Fruit fly (Drosophila melanogaster) whole organism, embryonic: ENCODE results near the gene Son.
A peak's percentile ranks its signal among the peaks of the same experiment; 100 is the strongest.

ENCODE experiments used
- Atf-2 ChIP-seq: fragments of 200-800 bp; sonication (Bioruptor generic); optimal IDR thresholded peaks from 2 replicates; lab custom pipeline; 2016; ENCODE audit warnings: missing biosample characterization, missing genetic modification characterization
- BEAF-32 ChIP-seq: fragments of 200-800 bp; sonication (Bioruptor generic); optimal IDR thresholded peaks from 3 replicates; lab custom pipeline; 2017; ENCODE audit warnings: missing biosample characterization, missing genetic modification characterization, mild to moderate bottlenecking, moderate library complexity, missing genetic modification reagents
- BtbVII ChIP-seq: fragments of 200-800 bp; sonication (Bioruptor generic); optimal IDR thresholded peaks from 3 replicates; lab custom pipeline; 2017; ENCODE audit warnings: missing biosample characterization, mild to moderate bottlenecking, missing genetic modification characterization
- CG11085 ChIP-seq: fragments of 200-800 bp; sonication (Bioruptor generic); IDR thresholded peaks from 2 replicates; pipeline ENCODE4 v1.3.6; 2022; ENCODE audit warnings: missing biosample characterization, missing genetic modification characterization
- CG11723 ChIP-seq: fragments of 200-800 bp; sonication (Bioruptor generic); optimal IDR thresholded peaks from 2 replicates; lab custom pipeline; 2017; ENCODE audit warnings: missing biosample characterization, mild to moderate bottlenecking, missing genetic modification characterization
- CG12071 ChIP-seq: fragments of 200-800 bp; sonication (Bioruptor generic); optimal IDR thresholded peaks from 3 replicates; lab custom pipeline; 2018; ENCODE audit warnings: missing biosample characterization, mild to moderate bottlenecking, missing genetic modification characterization
- CG12299 ChIP-seq: fragments of 200-800 bp; sonication (Bioruptor generic); optimal IDR thresholded peaks from 2 replicates; lab custom pipeline; 2018; ENCODE audit warnings: missing biosample characterization, mild to moderate bottlenecking, missing genetic modification characterization
- CG12391 ChIP-seq: fragments of 200-800 bp; sonication (Bioruptor generic); optimal IDR thresholded peaks from 3 replicates; lab custom pipeline; 2018; ENCODE audit warnings: missing biosample characterization, mild to moderate bottlenecking, missing genetic modification characterization, moderate library complexity
- CG16813 ChIP-seq: fragments of 200-800 bp; sonication (Bioruptor generic); IDR thresholded peaks from 3 replicates; pipeline ENCODE4 v1.3.6; 2022; ENCODE audit warnings: missing biosample characterization, missing genetic modification characterization; ENCODE audit not compliant: partially characterized antibody
- CG17612 ChIP-seq: fragments of 200-800 bp; sonication (Bioruptor generic); IDR thresholded peaks from 2 replicates; pipeline ENCODE4 v1.3.6; 2022; ENCODE audit warnings: missing biosample characterization, missing genetic modification characterization
- CG17912 ChIP-seq: fragments of 200-800 bp; sonication (Bioruptor generic); optimal IDR thresholded peaks from 2 replicates; lab custom pipeline; 2018; ENCODE audit warnings: missing biosample characterization, mild to moderate bottlenecking, missing genetic modification characterization
- CG18599 ChIP-seq: fragments of 200-800 bp; sonication (Bioruptor generic); optimal IDR thresholded peaks from 3 replicates; lab custom pipeline; 2017; ENCODE audit warnings: missing biosample characterization, missing genetic modification characterization, mild to moderate bottlenecking, moderate library complexity, missing genetic modification reagents
- CG30020 ChIP-seq: fragments of 200-800 bp; optimal IDR thresholded peaks from 2 replicates; lab custom pipeline; 2019; ENCODE audit warnings: missing biosample characterization, mild to moderate bottlenecking, missing genetic modification characterization, moderate library complexity
- CG4424 ChIP-seq: fragments of 200-800 bp; sonication (Bioruptor generic); optimal IDR thresholded peaks from 3 replicates; lab custom pipeline; 2016; ENCODE audit warnings: missing biosample characterization, missing genetic modification characterization
- CG6254 ChIP-seq: fragments of 200-800 bp; sonication (Bioruptor generic); optimal IDR thresholded peaks from 3 replicates; lab custom pipeline; 2017; ENCODE audit warnings: mild to moderate bottlenecking, missing biosample characterization, missing genetic modification reagents, missing genetic modification characterization
- CG6683 ChIP-seq: fragments of 200-800 bp; sonication (Bioruptor generic); optimal IDR thresholded peaks from 2 replicates; lab custom pipeline; 2017; ENCODE audit warnings: missing biosample characterization, mild to moderate bottlenecking, missing genetic modification characterization, missing genetic modification reagents
- CG8924 ChIP-seq: fragments of 200-800 bp; optimal IDR thresholded peaks from 3 replicates; lab custom pipeline; 2019; ENCODE audit warnings: missing biosample characterization, mild to moderate bottlenecking, missing genetic modification characterization, moderate library complexity
- D19A ChIP-seq: fragments of 200-800 bp; optimal IDR thresholded peaks from 3 replicates; lab custom pipeline; 2019; ENCODE audit warnings: missing biosample characterization, mild to moderate bottlenecking, missing genetic modification characterization, moderate library complexity
- H2.0 ChIP-seq: fragments of 200-800 bp; sonication (Bioruptor generic); IDR thresholded peaks from 2 replicates; pipeline ENCODE4 v1.3.6; 2022; ENCODE audit warnings: missing biosample characterization, missing genetic modification characterization
- HLH3B ChIP-seq: fragments of 200-800 bp; sonication (Bioruptor generic); IDR thresholded peaks from 2 replicates; pipeline ENCODE4 v1.3.6; 2022; ENCODE audit warnings: missing biosample characterization, missing genetic modification characterization
- HLHmδ ChIP-seq: fragments of 200-800 bp; sonication (Bioruptor generic); optimal IDR thresholded peaks from 2 replicates; lab custom pipeline; 2018; ENCODE audit warnings: missing biosample characterization, mild to moderate bottlenecking, missing genetic modification characterization, moderate library complexity
- Neu2 ChIP-seq: fragments of 200-800 bp; sonication (Bioruptor generic); optimal IDR thresholded peaks from 3 replicates; lab custom pipeline; 2016; ENCODE audit warnings: missing biosample characterization, missing genetic modification characterization, borderline replicate concordance
- NfI ChIP-seq: fragments of 200-800 bp; sonication (Bioruptor generic); optimal IDR thresholded peaks from 3 replicates; lab custom pipeline; 2018; ENCODE audit warnings: missing biosample characterization, mild to moderate bottlenecking, missing genetic modification characterization, moderate library complexity
- Oli ChIP-seq: fragments of 200-800 bp; sonication (Bioruptor generic); optimal IDR thresholded peaks from 2 replicates; lab custom pipeline; 2018; ENCODE audit warnings: missing biosample characterization, mild to moderate bottlenecking, missing genetic modification characterization, moderate library complexity
- Six4 ChIP-seq: fragments of 200-800 bp; sonication (Bioruptor generic); optimal IDR thresholded peaks from 2 replicates; lab custom pipeline; 2016; ENCODE audit warnings: missing biosample characterization, missing genetic modification characterization
- Ssrp ChIP-seq: fragments of 200-800 bp; sonication (Bioruptor generic); optimal IDR thresholded peaks from 2 replicates; lab custom pipeline; 2018; ENCODE audit warnings: missing biosample characterization, mild to moderate bottlenecking, missing genetic modification characterization, moderate library complexity
- ase ChIP-seq: fragments of 200-800 bp; sonication (Bioruptor generic); IDR thresholded peaks from 3 replicates; pipeline ENCODE4 v1.3.6; 2022; ENCODE audit warnings: missing biosample characterization, missing genetic modification characterization
- ato ChIP-seq: fragments of 200-800 bp; sonication (Bioruptor generic); IDR thresholded peaks from 2 replicates; pipeline ENCODE4 v1.3.6; 2022; ENCODE audit warnings: missing biosample characterization, missing genetic modification characterization; ENCODE audit not compliant: partially characterized antibody
- croc ChIP-seq: fragments of 200-800 bp; sonication (Bioruptor generic); conservative IDR thresholded peaks from 3 replicates; pipeline ENCODE4 v1.3.6; 2022; ENCODE audit warnings: missing biosample characterization, missing genetic modification characterization
- eyg ChIP-seq: fragments of 200-800 bp; sonication (Bioruptor generic); optimal IDR thresholded peaks from 3 replicates; lab custom pipeline; 2016; ENCODE audit warnings: missing biosample characterization, missing genetic modification characterization
- h ChIP-seq: fragments of >200 bp; optimal IDR thresholded peaks from 2 replicates; lab custom pipeline; 2017
- hth ChIP-seq: fragments of >200 bp; optimal IDR thresholded peaks from 2 replicates; lab custom pipeline; 2017; ENCODE audit warnings: inconsistent platforms
- ind ChIP-seq: fragments of 200-800 bp; sonication (Bioruptor generic); optimal IDR thresholded peaks from 3 replicates; lab custom pipeline; 2016; ENCODE audit warnings: missing biosample characterization, missing genetic modification characterization
- lab ChIP-seq: fragments of 200-800 bp; sonication (Bioruptor generic); optimal IDR thresholded peaks from 3 replicates; lab custom pipeline; 2017; ENCODE audit warnings: missing biosample characterization, missing genetic modification characterization, mild to moderate bottlenecking, moderate library complexity, missing genetic modification reagents
- nau ChIP-seq: fragments of 200-800 bp; sonication (Bioruptor generic); optimal IDR thresholded peaks from 3 replicates; lab custom pipeline; 2017; ENCODE audit warnings: missing biosample characterization, mild to moderate bottlenecking, missing genetic modification characterization, missing genetic modification reagents
- p53 ChIP-seq: fragments of 200-800 bp; sonication (Bioruptor generic); optimal IDR thresholded peaks from 2 replicates; lab custom pipeline; 2016; ENCODE audit warnings: missing biosample characterization, missing genetic modification characterization
- pho ChIP-seq: fragments of 200-800 bp; sonication (Bioruptor generic); optimal IDR thresholded peaks from 2 replicates; lab custom pipeline; 2016; ENCODE audit warnings: missing biosample characterization, missing genetic modification characterization
- run ChIP-seq: fragments of 200-800 bp; sonication (Bioruptor generic); optimal IDR thresholded peaks from 3 replicates; lab custom pipeline; 2018; ENCODE audit warnings: missing biosample characterization, mild to moderate bottlenecking, missing genetic modification characterization
- sens ChIP-seq: fragments of 200-800 bp; sonication (Bioruptor generic); peaks from one replicate; lab custom pipeline; 2016; ENCODE audit warnings: missing biosample characterization, missing genetic modification characterization
- sob ChIP-seq: fragments of 200-800 bp; sonication (Bioruptor generic); IDR thresholded peaks from 2 replicates; pipeline ENCODE4 v1.3.6; 2022; ENCODE audit warnings: missing biosample characterization, missing genetic modification characterization
- ssp ChIP-seq: fragments of 200-800 bp; sonication (Bioruptor generic); IDR thresholded peaks from 2 replicates; pipeline ENCODE4 v1.3.6; 2022; ENCODE audit warnings: missing biosample characterization, missing genetic modification characterization
- tin ChIP-seq: fragments of 200-800 bp; sonication (Bioruptor generic); optimal IDR thresholded peaks from 3 replicates; lab custom pipeline; 2016; ENCODE audit warnings: missing biosample characterization, missing genetic modification characterization
- trh ChIP-seq: fragments of 200-800 bp; sonication (Bioruptor generic); optimal IDR thresholded peaks from 2 replicates; lab custom pipeline; 2016; ENCODE audit warnings: missing biosample characterization, missing genetic modification characterization
- ttk ChIP-seq: fragments of 200-800 bp; sonication (Bioruptor generic); IDR thresholded peaks from 2 replicates; pipeline ENCODE4 v2.1.2; 2022; ENCODE audit warnings: missing biosample characterization, missing genetic modification characterization
- tup ChIP-seq: fragments of 200-800 bp; sonication (Bioruptor generic); optimal IDR thresholded peaks from 2 replicates; lab custom pipeline; 2016; ENCODE audit warnings: missing biosample characterization, mild to moderate bottlenecking, missing genetic modification characterization, moderate library complexity
- wek ChIP-seq: fragments of 200-800 bp; sonication (Bioruptor generic); optimal IDR thresholded peaks from 3 replicates; lab custom pipeline; 2018; ENCODE audit warnings: missing biosample characterization, mild to moderate bottlenecking, missing genetic modification characterization, moderate library complexity
- wor ChIP-seq: fragments of 200-800 bp; sonication (Bioruptor generic); IDR thresholded peaks from 2 replicates; pipeline ENCODE4 v1.3.6; 2022; ENCODE audit warnings: missing biosample characterization, missing genetic modification characterization
- zfh1 ChIP-seq: fragments of 200-800 bp; sonication (Bioruptor generic); IDR thresholded peaks from 3 replicates; pipeline ENCODE4 v1.3.6; 2022; ENCODE audit warnings: missing biosample characterization, missing genetic modification characterization
- zfh2 ChIP-seq: fragments of 200-800 bp; sonication (Bioruptor generic); optimal IDR thresholded peaks from 2 replicates; lab custom pipeline; 2016; ENCODE audit warnings: missing biosample characterization, missing genetic modification characterization

The Son gene

dm6 chr3R:9612217-9612616 is 34.4 kb downstream of the Son start (continued):
- TF ChIP-seq CG18599 (GFP tag; lab: Kevin White, UChicago), result peak; percentile 10
- no peak for TF ChIP-seq ssp (GFP tag; lab: Robert Waterston, UW)
- no peak for TF ChIP-seq CG11723 (GFP tag; lab: Kevin White, UChicago)

- TF ChIP-seq BEAF-32 (GFP tag; lab: Kevin White, UChicago) (no peak), ato (GFP tag; lab: Robert Waterston, UW) (no peak), h (no peak), sob (GFP tag; lab: Robert Waterston, UW) (peak; percentile 55), ttk (GFP tag; lab: Robert Waterston, UW) (peak; percentile 59), tin (peak; percentile 44), Oli (tag; lab: Kevin White, UChicago) (peak; percentile 63), CG17912 (no peak), run (peak; percentile 10), NfI (GFP tag; lab: Kevin White, UChicago) (peak; percentile 48), CG11085 (GFP tag; lab: Robert Waterston, UW) (0 out of 2 replicates have a peak, but pooled peaks have one; percentile 32), CG12071 (GFP tag; lab: Kevin White, UChicago) (peak; percentile 67), HLH3B (GFP tag; lab: Robert Waterston, UW) (peak; percentile 70), croc (GFP tag; lab: Robert Waterston, UW) (no peak; the same call in 2 of the 3 replicates), pho (GFP tag; lab: Kevin White, UChicago) (peak; percentile 47), Ssrp (tag; lab: Kevin White, UChicago) (peak; percentile 16), p53 (GFP tag; lab: Kevin White, UChicago) (peak; percentile 4), CG6683 (GFP tag; lab: Kevin White, UChicago) (peak; percentile 31), sens (GFP tag; lab: Kevin White, UChicago) (peak; percentile 95), nau (GFP tag; lab: Kevin White, UChicago) (peak; percentile 18), D19A (tag; lab: Kevin White, UChicago) (no peak), CG6254 (GFP tag; lab: Kevin White, UChicago) (peak; percentile 30), H2.0 (GFP tag; lab: Robert Waterston, UW) (peak; percentile 31; the same call in 1 of the 2 replicates), eyg (GFP tag; lab: Kevin White, UChicago) (peak; percentile 43), zfh2 (GFP tag; lab: Kevin White, UChicago) (peak; percentile 59), CG12391 (tag; lab: Kevin White, UChicago) (peak; percentile 64), Six4 (GFP tag; lab: Kevin White, UChicago) (peak; percentile 37), hth (lab: Kevin White, UChicago) (no peak), tup (peak; percentile 3), lab (GFP tag; lab: Kevin White, UChicago) (peak; percentile 90), wek (GFP tag; lab: Kevin White, UChicago) (no peak), Neu2 (no peak), CG12299 (tag; lab: Kevin White, UChicago) (no peak), CG11723 (GFP tag; lab: Kevin White, UChicago) (peak; percentile 13), CG8924 (peak; percentile 15), CG4424 (GFP tag; lab: Kevin White, UChicago) (peak; percentile 62), CG17612 (GFP tag; lab: Robert Waterston, UW) (0 out of 2 replicates have a peak, but pooled peaks have one; percentile 8), trh (GFP tag; lab: Kevin White, UChicago) (no peak), ase (GFP tag; lab: Robert Waterston, UW) (no peak; the same call in 1 of the 3 replicates), HLHmδ (GFP tag; lab: Kevin White, UChicago) (no peak), Atf-2 (GFP tag; lab: Kevin White, UChicago) (peak; percentile 14), zfh1 (GFP tag; lab: Robert Waterston, UW) (peak; percentile 80), wor (GFP tag; lab: Robert Waterston, UW) (no peak), CG16813 (GFP tag; lab: Robert Waterston, UW) (no peak), CG30020 (no peak), BtbVII (GFP tag; lab: Kevin White, UChicago) (peak; percentile 58), ind (GFP tag; lab: Kevin White, UChicago) (peak; percentile 49)
Observed at dm6 chr3R:9613124-9613523, 35.3 kb downstream of the Son start.
